Fruit fly (Drosophila melanogaster) Kc167 (cell line): ENCODE data around the gene Orco.

Experiments used
- Sin3A ChIP-seq: fragments of >200 bp; optimal IDR thresholded peaks from 2 replicates; lab custom pipeline; 2018; ENCODE audit warnings: missing external identifiers
- h ChIP-seq: fragments of >200 bp; optimal IDR thresholded peaks from 3 replicates; lab custom pipeline; 2018; ENCODE audit warnings: missing external identifiers
- psq ChIP-seq: fragments of >200 bp; optimal IDR thresholded peaks from 2 replicates; lab custom pipeline; 2017; ENCODE audit warnings: missing external identifiers
- ttk ChIP-seq: sonication (Bioruptor generic); optimal IDR thresholded peaks from 2 replicates; lab custom pipeline; 2017; ENCODE audit warnings: missing external identifiers

- TF ChIP-seq h, result no peak
- TF ChIP-seq ttk, result no peak
- no peak for TF ChIP-seq psq (lab: Kevin White, UChicago)
- TF ChIP-seq Sin3A (lab: Kevin White, UChicago), result no peak
Measured at dm6 chr3R:5412306-5412705, at the start of gene Orco.
